Fruit fly (Drosophila melanogaster) whole organism, embryonic: ENCODE measurements around the gene qtc.

Experiments
- Atf3 ChIP-seq: fragments of 200-800 bp; sonication (Bioruptor generic); optimal IDR thresholded peaks from 3 replicates; lab custom pipeline; 2016; ENCODE audit warnings: missing biosample characterization, missing genetic modification characterization
- BEAF-32 ChIP-seq: fragments of 200-800 bp; sonication (Bioruptor generic); optimal IDR thresholded peaks from 3 replicates; lab custom pipeline; 2017; ENCODE audit warnings: missing biosample characterization, missing genetic modification characterization, mild to moderate bottlenecking, moderate library complexity, missing genetic modification reagents
- CG10321 ChIP-seq: fragments of 200-800 bp; sonication (Bioruptor generic); IDR thresholded peaks from 2 replicates; pipeline ENCODE4 v1.3.6; 2022; ENCODE audit warnings: missing biosample characterization, missing genetic modification characterization
- CG11398 ChIP-seq: fragments of 200-800 bp; sonication (Bioruptor generic); optimal IDR thresholded peaks from 2 replicates; lab custom pipeline; 2016; ENCODE audit warnings: missing biosample characterization, missing genetic modification characterization
- CG11456 ChIP-seq: fragments of 200-800 bp; sonication (Bioruptor generic); IDR thresholded peaks from 3 replicates; pipeline ENCODE4 v1.3.6; 2022; ENCODE audit warnings: missing biosample characterization, missing genetic modification characterization
- CG11504 ChIP-seq: fragments of 200-800 bp; sonication (Bioruptor generic); optimal IDR thresholded peaks from 3 replicates; lab custom pipeline; 2019; ENCODE audit warnings: missing biosample characterization, mild to moderate bottlenecking, missing genetic modification characterization, moderate library complexity
- CG11695 ChIP-seq: fragments of 200-800 bp; sonication (Bioruptor generic); IDR thresholded peaks from 3 replicates; pipeline ENCODE4 v1.3.6; 2022; ENCODE audit warnings: missing biosample characterization, missing genetic modification characterization
- CG17359 ChIP-seq: fragments of 200-800 bp; sonication (Bioruptor generic); optimal IDR thresholded peaks from 3 replicates; lab custom pipeline; 2018; ENCODE audit warnings: missing biosample characterization, mild to moderate bottlenecking, missing genetic modification characterization, moderate library complexity
- CG1792 ChIP-seq: fragments of 200-800 bp; sonication (Bioruptor generic); optimal IDR thresholded peaks from 2 replicates; lab custom pipeline; 2016; ENCODE audit warnings: missing biosample characterization, missing genetic modification characterization
- CG3065 ChIP-seq: fragments of 200-800 bp; sonication (Bioruptor generic); optimal IDR thresholded peaks from 2 replicates; lab custom pipeline; 2016; ENCODE audit warnings: missing biosample characterization, missing genetic modification characterization
- CG3726 ChIP-seq: fragments of 200-800 bp; sonication (Bioruptor generic); IDR thresholded peaks from 3 replicates; pipeline ENCODE4, ENCODE4 v1.3.6; 2022; ENCODE audit warnings: missing biosample characterization, missing genetic modification characterization
- CG3847 ChIP-seq: fragments of 200-800 bp; sonication (Bioruptor generic); IDR thresholded peaks from 2 replicates; pipeline ENCODE4 v1.3.6; 2022; ENCODE audit warnings: missing biosample characterization, missing genetic modification characterization
- CG3995 ChIP-seq: fragments of 200-800 bp; sonication (Bioruptor generic); optimal IDR thresholded peaks from 3 replicates; lab custom pipeline; 2016; ENCODE audit warnings: missing biosample characterization, missing genetic modification characterization
- CG42726 ChIP-seq: fragments of 200-800 bp; sonication (Bioruptor generic); IDR thresholded peaks from 2 replicates; pipeline ENCODE4 v1.3.6; 2022; ENCODE audit warnings: missing biosample characterization, missing genetic modification characterization; ENCODE audit not compliant: partially characterized antibody
- CG43689 ChIP-seq: fragments of 200-800 bp; sonication (Bioruptor generic); IDR thresholded peaks from 2 replicates; pipeline ENCODE4 v1.3.6; 2022; ENCODE audit warnings: missing biosample characterization, missing genetic modification characterization
- CG6272 ChIP-seq: fragments of 200-800 bp; sonication (Bioruptor generic); IDR thresholded peaks from 2 replicates; pipeline ENCODE4 v1.3.6; 2022; ENCODE audit warnings: missing biosample characterization, missing genetic modification characterization
- CG6683 ChIP-seq: fragments of 200-800 bp; sonication (Bioruptor generic); optimal IDR thresholded peaks from 2 replicates; lab custom pipeline; 2017; ENCODE audit warnings: missing biosample characterization, mild to moderate bottlenecking, missing genetic modification characterization, missing genetic modification reagents
- CG6689 ChIP-seq: fragments of 200-800 bp; sonication (Bioruptor generic); IDR thresholded peaks from 2 replicates; pipeline ENCODE4 v1.3.6; 2022; ENCODE audit warnings: missing biosample characterization, missing genetic modification characterization
- CG7372 ChIP-seq: fragments of 200-800 bp; sonication (Bioruptor generic); IDR thresholded peaks from 2 replicates; pipeline ENCODE4 v1.3.6; 2022; ENCODE audit warnings: missing biosample characterization, missing genetic modification characterization
- CG7556 ChIP-seq: fragments of 200-800 bp; sonication (Bioruptor generic); optimal IDR thresholded peaks from 2 replicates; lab custom pipeline; 2017; ENCODE audit warnings: missing biosample characterization, mild to moderate bottlenecking, missing genetic modification characterization
- CG8944 ChIP-seq: fragments of 200-800 bp; sonication (Bioruptor generic); optimal IDR thresholded peaks from 3 replicates; lab custom pipeline; 2016; ENCODE audit warnings: missing biosample characterization, missing genetic modification characterization
- CG9817 ChIP-seq: fragments of 200-800 bp; sonication (Bioruptor generic); optimal IDR thresholded peaks from 2 replicates; lab custom pipeline; 2018; ENCODE audit warnings: missing biosample characterization, mild to moderate bottlenecking, missing genetic modification characterization, moderate library complexity
- Dad ChIP-seq: fragments of 200-800 bp; sonication (Bioruptor generic); optimal IDR thresholded peaks from 3 replicates; lab custom pipeline; 2016; ENCODE audit warnings: missing biosample characterization, missing genetic modification characterization
- Deaf1 ChIP-seq: fragments of 200-800 bp; optimal IDR thresholded peaks from 3 replicates; lab custom pipeline; 2019; ENCODE audit warnings: missing biosample characterization, mild to moderate bottlenecking, missing genetic modification characterization, moderate library complexity
- Dek ChIP-seq: fragments of 200-800 bp; sonication (Bioruptor generic); optimal IDR thresholded peaks from 3 replicates; lab custom pipeline; 2019; ENCODE audit warnings: missing biosample characterization, mild to moderate bottlenecking, missing genetic modification characterization, moderate library complexity
- Hey ChIP-seq: fragments of 200-800 bp; sonication (Bioruptor generic); optimal IDR thresholded peaks from 3 replicates; lab custom pipeline; 2018; ENCODE audit warnings: missing biosample characterization, mild to moderate bottlenecking, missing genetic modification characterization
- Hmx ChIP-seq: fragments of 200-800 bp; sonication (Bioruptor generic); optimal IDR thresholded peaks from 2 replicates; lab custom pipeline; 2016; ENCODE audit warnings: missing biosample characterization, missing genetic modification characterization
- Lhr ChIP-seq: fragments of 200-800 bp; sonication (Bioruptor generic); optimal IDR thresholded peaks from 3 replicates; lab custom pipeline; 2017; ENCODE audit warnings: mild to moderate bottlenecking, missing biosample characterization, missing genetic modification reagents, missing genetic modification characterization
- Lim3 ChIP-seq: fragments of 200-800 bp; sonication (Bioruptor generic); IDR thresholded peaks from 2 replicates; pipeline ENCODE4 v1.3.6; 2022; ENCODE audit warnings: missing biosample characterization, missing genetic modification characterization
- Med ChIP-seq: fragments of 200-800 bp; sonication (Bioruptor generic); peaks from one replicate; lab custom pipeline; 2016; ENCODE audit warnings: missing biosample characterization, missing genetic modification characterization, mild to moderate bottlenecking, inconsistent platforms, moderate library complexity
- Mes4 ChIP-seq: fragments of 200-800 bp; sonication (Bioruptor generic); optimal IDR thresholded peaks from 2 replicates; lab custom pipeline; 2016; ENCODE audit warnings: missing biosample characterization, missing genetic modification characterization
- NC2α ChIP-seq: fragments of 200-800 bp; sonication (Bioruptor generic); optimal IDR thresholded peaks from 2 replicates; lab custom pipeline; 2016; ENCODE audit warnings: missing biosample characterization, missing genetic modification characterization
- NfI ChIP-seq: fragments of 200-800 bp; sonication (Bioruptor generic); optimal IDR thresholded peaks from 3 replicates; lab custom pipeline; 2018; ENCODE audit warnings: missing biosample characterization, mild to moderate bottlenecking, missing genetic modification characterization, moderate library complexity
- Oli ChIP-seq: fragments of 200-800 bp; sonication (Bioruptor generic); optimal IDR thresholded peaks from 2 replicates; lab custom pipeline; 2018; ENCODE audit warnings: missing biosample characterization, mild to moderate bottlenecking, missing genetic modification characterization, moderate library complexity
- Opbp ChIP-seq: fragments of 200-800 bp; sonication (Bioruptor generic); IDR thresholded peaks from 3 replicates; pipeline ENCODE4 v1.3.6; 2022; ENCODE audit warnings: missing biosample characterization, missing genetic modification characterization; ENCODE audit not compliant: partially characterized antibody
- Optix ChIP-seq: fragments of 200-800 bp; sonication (Bioruptor generic); IDR thresholded peaks from 3 replicates; pipeline ENCODE4 v1.3.6; 2022; ENCODE audit warnings: missing biosample characterization, missing genetic modification characterization
- Usf ChIP-seq: fragments of 200-800 bp; sonication (Bioruptor generic); optimal IDR thresholded peaks from 2 replicates; lab custom pipeline; 2017; ENCODE audit warnings: missing genotype, missing biosample characterization, missing genetic modification characterization
- Xrp1 ChIP-seq: fragments of 200-800 bp; sonication (Bioruptor generic); IDR thresholded peaks from 2 replicates; pipeline ENCODE4 v1.3.6; 2022; ENCODE audit warnings: missing biosample characterization, missing genetic modification characterization
- cg ChIP-seq: fragments of 200-800 bp; sonication (Bioruptor generic); optimal IDR thresholded peaks from 3 replicates; lab custom pipeline; 2019; ENCODE audit warnings: missing biosample characterization, mild to moderate bottlenecking, missing genetic modification characterization, moderate library complexity
- crp ChIP-seq, 2 experiments: fragments of 200-800 bp; sonication (Bioruptor generic); optimal IDR thresholded peaks; 2 replicates in 1 of 2; 3 replicates in 1 of 2; lab custom pipeline; 2017; ENCODE audit warnings: missing biosample characterization in 2 of 2, missing genetic modification characterization in 2 of 2, mild to moderate bottlenecking in 1 of 2, moderate library complexity in 1 of 2
- gfzf ChIP-seq: fragments of 200-800 bp; sonication (Bioruptor generic); optimal IDR thresholded peaks from 2 replicates; lab custom pipeline; 2016; ENCODE audit warnings: missing biosample characterization, mild to moderate bottlenecking, missing genetic modification characterization, moderate library complexity
- gsb ChIP-seq: fragments of 200-800 bp; sonication (Bioruptor generic); IDR thresholded peaks from 2 replicates; pipeline ENCODE4 v1.3.6; 2022; ENCODE audit warnings: missing biosample characterization, missing genetic modification characterization
- hkb ChIP-seq, 2 experiments: fragments of 200-800 bp in 1 of 2; fragments of >200 bp in 1 of 2; sonication (Bioruptor generic) in 1 of 2; IDR thresholded peaks in 1 of 2; optimal IDR thresholded peaks in 1 of 2; 2 replicates each; pipeline versions ENCODE4 v1.3.6 to Lab custom; 2017 to 2022; ENCODE audit warnings: missing biosample characterization in 1 of 2, missing genetic modification characterization in 1 of 2
- kni ChIP-seq: fragments of 200-800 bp; sonication (Bioruptor generic); optimal IDR thresholded peaks from 3 replicates; lab custom pipeline; 2017; ENCODE audit warnings: mild to moderate bottlenecking, missing biosample characterization, missing genetic modification reagents, missing genetic modification characterization
- pita ChIP-seq: fragments of 200-800 bp; sonication (Bioruptor generic); optimal IDR thresholded peaks from 2 replicates; lab custom pipeline; 2017; ENCODE audit warnings: missing biosample characterization, mild to moderate bottlenecking, missing genetic modification characterization
- pros ChIP-seq: fragments of 200-800 bp; sonication (Bioruptor generic); optimal IDR thresholded peaks from 3 replicates; lab custom pipeline; 2019; ENCODE audit warnings: missing biosample characterization, mild to moderate bottlenecking, missing genetic modification characterization, moderate library complexity
- pum ChIP-seq: fragments of 200-800 bp; sonication (Bioruptor generic); optimal IDR thresholded peaks from 2 replicates; lab custom pipeline; 2016; ENCODE audit warnings: missing biosample characterization, missing genetic modification characterization
- run ChIP-seq: fragments of 200-800 bp; sonication (Bioruptor generic); optimal IDR thresholded peaks from 3 replicates; lab custom pipeline; 2018; ENCODE audit warnings: missing biosample characterization, mild to moderate bottlenecking, missing genetic modification characterization
- unpg ChIP-seq: fragments of 200-800 bp; sonication (Bioruptor generic); optimal IDR thresholded peaks from 3 replicates; lab custom pipeline; 2018; ENCODE audit warnings: missing biosample characterization, mild to moderate bottlenecking, missing genetic modification characterization, moderate library complexity
- zfh1 ChIP-seq: fragments of 200-800 bp; sonication (Bioruptor generic); IDR thresholded peaks from 3 replicates; pipeline ENCODE4 v1.3.6; 2022; ENCODE audit warnings: missing biosample characterization, missing genetic modification characterization

The qtc gene

dm6 chr2L:5043043-5043442, 17.6 kb upstream of the qtc start, which contains the start of the genes CG33995, CG44000 and CG44001 (continued):
- TF ChIP-seq CG43689 (GFP tag; lab: Robert Waterston, UW) (no peak), CG11695 (no peak), crp (GFP tag; optimal IDR thresholded peaks at IDR 0.05; lab: Kevin White, UChicago) (peak in 1 of 2 experiments; percentile 70), Lhr (GFP tag; lab: Kevin White, UChicago) (peak; percentile 35), CG3995 (GFP tag; lab: Kevin White, UChicago) (peak; percentile 29), pita (GFP tag; lab: Kevin White, UChicago) (no peak), unpg (GFP tag; lab: Kevin White, UChicago) (peak; percentile 46), Hmx (no peak), Opbp (peak; percentile 80), CG3726 (no peak), Dek (peak; percentile 24), gsb (GFP tag; lab: Robert Waterston, UW) (no peak), CG6272 (GFP tag; lab: Robert Waterston, UW) (no peak), hkb (optimal IDR thresholded peaks at IDR 0.05; lab: Kevin White, UChicago) (peak; percentile 25), hkb (GFP tag; IDR thresholded peaks at IDR 0.05; lab: Robert Waterston, UW) (no peak), CG6683 (GFP tag; lab: Kevin White, UChicago) (no peak), CG11398 (GFP tag; lab: Kevin White, UChicago) (no peak), Hey (tag; lab: Kevin White, UChicago) (no peak), CG9817 (tag; lab: Kevin White, UChicago) (peak; percentile 52), CG17359 (tag; lab: Kevin White, UChicago) (no peak), CG3847 (GFP tag; lab: Robert Waterston, UW) (peak; percentile 75), Lim3 (no peak), run (no peak), CG8944 (GFP tag; lab: Kevin White, UChicago) (peak; percentile 48), Atf3 (GFP tag; lab: Kevin White, UChicago) (peak; percentile 65), NfI (GFP tag; lab: Kevin White, UChicago) (peak; percentile 56), Optix (no peak), CG1792 (peak; percentile 6), CG42726 (GFP tag; lab: Robert Waterston, UW) (no peak), NC2α (peak; percentile 8), CG3065 (GFP tag; lab: Kevin White, UChicago) (peak; percentile 49), pum (GFP tag; lab: Kevin White, UChicago) (peak; percentile 52), CG11456 (GFP tag; lab: Robert Waterston, UW) (peak; percentile 83), Xrp1 (GFP tag; lab: Robert Waterston, UW) (peak; percentile 41; the same call in 1 of the 2 replicates), Oli (tag; lab: Kevin White, UChicago) (no peak), BEAF-32 (GFP tag; lab: Kevin White, UChicago) (peak; percentile 50), CG10321 (GFP tag; lab: Robert Waterston, UW) (no peak), pros (no peak), Deaf1 (tag; lab: Kevin White, UChicago) (peak; percentile 17), gfzf (GFP tag; lab: Kevin White, UChicago) (peak; percentile 87), CG6689 (no peak), zfh1 (GFP tag; lab: Robert Waterston, UW) (peak; percentile 57; the same call in 2 of the 3 replicates), cg (GFP tag; lab: Kevin White, UChicago) (no peak), CG7372 (GFP tag; lab: Robert Waterston, UW) (no peak), Dad (GFP tag; lab: Kevin White, UChicago) (no peak), Mes4 (GFP tag; lab: Kevin White, UChicago) (peak; percentile 11), kni (GFP tag; lab: Kevin White, UChicago) (no peak), CG11504 (tag; lab: Kevin White, UChicago) (peak; percentile 52), Usf (no peak), Med (GFP tag; lab: Kevin White, UChicago) (peak; percentile 96), CG7556 (peak; percentile 17)
